Fruit fly (Drosophila melanogaster) whole organism, embryonic: Measurements from ENCODE around the gene CG9166.
A peak's percentile ranks its signal among the peaks of the same experiment; 100 is the strongest.

Source experiments
- Abd-B ChIP-seq: fragments of 200-800 bp; sonication (Bioruptor generic); optimal IDR thresholded peaks from 2 replicates; lab custom pipeline; 2018; ENCODE audit warnings: missing biosample characterization, mild to moderate bottlenecking, missing genetic modification characterization, moderate library complexity
- Awh ChIP-seq: fragments of 200-800 bp; sonication (Bioruptor generic); IDR thresholded peaks from 2 replicates; pipeline ENCODE4, ENCODE4 v1.3.6; 2022; ENCODE audit warnings: missing biosample characterization, missing genetic modification characterization
- B-H2 ChIP-seq: fragments of 200-800 bp; sonication (Bioruptor generic); optimal IDR thresholded peaks from 2 replicates; lab custom pipeline; 2018; ENCODE audit warnings: missing biosample characterization, mild to moderate bottlenecking, missing genetic modification characterization
- CG10267 ChIP-seq: fragments of 200-800 bp; sonication (Bioruptor generic); optimal IDR thresholded peaks from 2 replicates; lab custom pipeline; 2018; ENCODE audit warnings: missing biosample characterization, mild to moderate bottlenecking, missing genetic modification characterization, moderate library complexity
- CG10321 ChIP-seq: fragments of 200-800 bp; sonication (Bioruptor generic); IDR thresholded peaks from 2 replicates; pipeline ENCODE4 v1.3.6; 2022; ENCODE audit warnings: missing biosample characterization, missing genetic modification characterization
- CG13624 ChIP-seq: fragments of 200-800 bp; sonication (Bioruptor generic); optimal IDR thresholded peaks from 2 replicates; lab custom pipeline; 2016; ENCODE audit warnings: missing biosample characterization, missing genetic modification characterization
- CG13775 ChIP-seq: fragments of 200-800 bp; sonication (Bioruptor generic); optimal IDR thresholded peaks from 3 replicates; lab custom pipeline; 2017; ENCODE audit warnings: missing biosample characterization, mild to moderate bottlenecking, missing genetic modification characterization
- CG15601 ChIP-seq: fragments of 200-800 bp; sonication (Bioruptor generic); optimal IDR thresholded peaks from 3 replicates; lab custom pipeline; 2019; ENCODE audit warnings: missing biosample characterization, mild to moderate bottlenecking, missing genetic modification characterization, moderate library complexity
- CG1603 ChIP-seq: fragments of 200-800 bp; sonication (Bioruptor generic); optimal IDR thresholded peaks from 2 replicates; lab custom pipeline; 2019; ENCODE audit warnings: missing biosample characterization, mild to moderate bottlenecking, missing genetic modification characterization, moderate library complexity
- CG17802 ChIP-seq: fragments of 200-800 bp; sonication (Bioruptor generic); optimal IDR thresholded peaks from 2 replicates; lab custom pipeline; 2018; ENCODE audit warnings: missing biosample characterization, mild to moderate bottlenecking, missing genetic modification characterization, moderate library complexity
- CG1832 ChIP-seq: fragments of 200-800 bp; sonication (Bioruptor generic); optimal IDR thresholded peaks from 2 replicates; lab custom pipeline; 2017; ENCODE audit warnings: missing biosample characterization, mild to moderate bottlenecking, missing genetic modification characterization, inconsistent platforms
- CG18599 ChIP-seq: fragments of 200-800 bp; sonication (Bioruptor generic); optimal IDR thresholded peaks from 3 replicates; lab custom pipeline; 2017; ENCODE audit warnings: missing biosample characterization, missing genetic modification characterization, mild to moderate bottlenecking, moderate library complexity, missing genetic modification reagents
- CG2202 ChIP-seq: fragments of 200-800 bp; sonication (Bioruptor generic); optimal IDR thresholded peaks from 2 replicates; lab custom pipeline; 2018; ENCODE audit warnings: missing biosample characterization, mild to moderate bottlenecking, missing genetic modification characterization
- CG2712 ChIP-seq: fragments of 200-800 bp; optimal IDR thresholded peaks from 3 replicates; lab custom pipeline; 2019; ENCODE audit warnings: missing biosample characterization, mild to moderate bottlenecking, missing genetic modification characterization, moderate library complexity
- CG2889 ChIP-seq: fragments of 200-800 bp; sonication (Bioruptor generic); IDR thresholded peaks from 3 replicates; pipeline ENCODE4 v1.3.6; 2022; ENCODE audit warnings: missing biosample characterization, missing genetic modification characterization
- CG30403 ChIP-seq: fragments of 200-800 bp; sonication (Bioruptor generic); optimal IDR thresholded peaks from 3 replicates; lab custom pipeline; 2016; ENCODE audit warnings: missing biosample characterization, missing genetic modification characterization
- CG34224 ChIP-seq: fragments of 200-800 bp; sonication (Bioruptor generic); IDR thresholded peaks from 3 replicates; pipeline ENCODE4 v1.3.6; 2022; ENCODE audit warnings: missing biosample characterization, missing genetic modification characterization; ENCODE audit not compliant: partially characterized antibody
- CG34376 ChIP-seq: fragments of 200-800 bp; sonication (Bioruptor generic); optimal IDR thresholded peaks from 2 replicates; lab custom pipeline; 2018; ENCODE audit warnings: missing biosample characterization, mild to moderate bottlenecking, missing genetic modification characterization
- CG42726 ChIP-seq: fragments of 200-800 bp; sonication (Bioruptor generic); IDR thresholded peaks from 2 replicates; pipeline ENCODE4 v1.3.6; 2022; ENCODE audit warnings: missing biosample characterization, missing genetic modification characterization; ENCODE audit not compliant: partially characterized antibody
- CG4424 ChIP-seq: fragments of 200-800 bp; sonication (Bioruptor generic); optimal IDR thresholded peaks from 3 replicates; lab custom pipeline; 2016; ENCODE audit warnings: missing biosample characterization, missing genetic modification characterization
- CG4707 ChIP-seq: fragments of 200-800 bp; sonication (Bioruptor generic); optimal IDR thresholded peaks from 2 replicates; lab custom pipeline; 2018; ENCODE audit warnings: missing biosample characterization, mild to moderate bottlenecking, missing genetic modification characterization, moderate library complexity
- CG5953 ChIP-seq: fragments of 200-800 bp; sonication (Bioruptor generic); IDR thresholded peaks from 2 replicates; pipeline ENCODE4 v1.3.6; 2022; ENCODE audit warnings: missing biosample characterization, missing genetic modification characterization
- CG6689 ChIP-seq: fragments of 200-800 bp; sonication (Bioruptor generic); IDR thresholded peaks from 2 replicates; pipeline ENCODE4 v1.3.6; 2022; ENCODE audit warnings: missing biosample characterization, missing genetic modification characterization
- CG7745 ChIP-seq: fragments of 200-800 bp; sonication (Bioruptor generic); optimal IDR thresholded peaks from 2 replicates; lab custom pipeline; 2018; ENCODE audit warnings: missing biosample characterization, mild to moderate bottlenecking, missing genetic modification characterization, moderate library complexity
- CG7839 ChIP-seq: fragments of 200-800 bp; sonication (Bioruptor generic); optimal IDR thresholded peaks from 3 replicates; lab custom pipeline; 2018; ENCODE audit warnings: missing biosample characterization, mild to moderate bottlenecking, missing genetic modification characterization, moderate library complexity
- Dip2 ChIP-seq: fragments of 200-800 bp; sonication (Bioruptor generic); IDR thresholded peaks from 2 replicates; pipeline ENCODE4 v1.3.6; 2022; ENCODE audit warnings: missing biosample characterization, missing genetic modification characterization
- Dll ChIP-seq: fragments of 200-800 bp; sonication (Bioruptor generic); IDR thresholded peaks from 4 replicates; pipeline ENCODE4 v1.3.6; 2022; ENCODE audit warnings: missing biosample characterization, missing genetic modification characterization; ENCODE audit not compliant: partially characterized antibody
- Drgx ChIP-seq: fragments of 200-800 bp; sonication (Bioruptor generic); IDR thresholded peaks from 2 replicates; pipeline ENCODE4 v1.3.6; 2022; ENCODE audit warnings: missing biosample characterization, missing genetic modification characterization
- Eip74EF ChIP-seq, 2 experiments: fragments of 200-800 bp in 1 of 2; fragments of >200 bp in 1 of 2; sonication (Bioruptor generic) in 1 of 2; optimal IDR thresholded peaks; 2 replicates each; lab custom pipeline; 2017 to 2019; ENCODE audit warnings: missing biosample characterization in 2 of 2, missing genetic modification characterization in 2 of 2, mild to moderate bottlenecking in 1 of 2, moderate library complexity in 1 of 2
- HLH54F ChIP-seq: fragments of 200-800 bp; sonication (Bioruptor generic); optimal IDR thresholded peaks from 3 replicates; lab custom pipeline; 2016; ENCODE audit warnings: missing biosample characterization, missing genetic modification characterization
- PHDP ChIP-seq: fragments of 200-800 bp; sonication (Bioruptor generic); optimal IDR thresholded peaks from 3 replicates; lab custom pipeline; 2018; ENCODE audit warnings: missing biosample characterization, mild to moderate bottlenecking, missing genetic modification characterization, moderate library complexity
- bcd ChIP-seq: fragments of 200-800 bp; sonication (Bioruptor generic); optimal IDR thresholded peaks from 2 replicates; lab custom pipeline; 2017; ENCODE audit warnings: missing biosample characterization, mild to moderate bottlenecking, missing genetic modification characterization
- bowl ChIP-seq: fragments of 200-800 bp; sonication (Bioruptor generic); IDR thresholded peaks from 2 replicates; pipeline ENCODE4 v1.3.6; 2022; ENCODE audit warnings: missing biosample characterization, missing genetic modification characterization
- chif ChIP-seq, 2 experiments: fragments of 200-800 bp; sonication (Bioruptor generic); optimal IDR thresholded peaks; 3 replicates each; lab custom pipeline; 2016; ENCODE audit warnings: missing biosample characterization in 2 of 2, missing genetic modification characterization in 2 of 2
- croc ChIP-seq: fragments of 200-800 bp; sonication (Bioruptor generic); conservative IDR thresholded peaks from 3 replicates; pipeline ENCODE4 v1.3.6; 2022; ENCODE audit warnings: missing biosample characterization, missing genetic modification characterization
- dm ChIP-seq: fragments of 200-800 bp; sonication (Bioruptor generic); optimal IDR thresholded peaks from 3 replicates; lab custom pipeline; 2016; ENCODE audit warnings: missing biosample characterization, missing genetic modification characterization
- esg ChIP-seq: fragments of 200-800 bp; sonication (Bioruptor generic); conservative IDR thresholded peaks from 2 replicates; pipeline ENCODE4 v1.3.6; 2022; ENCODE audit warnings: missing biosample characterization, missing genetic modification characterization
- gce ChIP-seq: fragments of 200-800 bp; sonication (Bioruptor generic); IDR thresholded peaks from 3 replicates; pipeline ENCODE4 v1.3.6; 2022; ENCODE audit warnings: missing biosample characterization, missing genetic modification characterization
- gcm ChIP-seq: fragments of 200-800 bp; sonication (Bioruptor generic); optimal IDR thresholded peaks from 2 replicates; lab custom pipeline; 2019; ENCODE audit warnings: missing biosample characterization, mild to moderate bottlenecking, missing genetic modification characterization, moderate library complexity
- mam ChIP-seq: fragments of 200-800 bp; sonication (Bioruptor generic); optimal IDR thresholded peaks from 3 replicates; lab custom pipeline; 2016; ENCODE audit warnings: missing biosample characterization, missing genetic modification characterization
- prd ChIP-seq, 3 experiments: fragments of >200 bp in 2 of 3; fragments of 200-800 bp in 1 of 3; sonication (Bioruptor generic) in 1 of 3; optimal IDR thresholded peaks in 2 of 3; IDR thresholded peaks in 1 of 3; 2 replicates in 2 of 3; 3 replicates in 1 of 3; pipeline versions ENCODE4 v1.3.6 to Lab custom; 2017 to 2022; ENCODE audit warnings: missing biosample characterization in 1 of 3, missing genetic modification characterization in 1 of 3
- schlank ChIP-seq: fragments of 200-800 bp; sonication (Bioruptor generic); optimal IDR thresholded peaks from 2 replicates; lab custom pipeline; 2018; ENCODE audit warnings: missing biosample characterization, mild to moderate bottlenecking, missing genetic modification characterization
- shn ChIP-seq: fragments of 200-800 bp; sonication (Bioruptor generic); optimal IDR thresholded peaks from 3 replicates; lab custom pipeline; 2016; ENCODE audit warnings: missing biosample characterization, missing genetic modification characterization
- sug ChIP-seq: fragments of 200-800 bp; optimal IDR thresholded peaks from 2 replicates; lab custom pipeline; 2019; ENCODE audit warnings: missing biosample characterization, mild to moderate bottlenecking, missing genetic modification characterization, moderate library complexity
- toy ChIP-seq: fragments of 200-800 bp; sonication (Bioruptor generic); IDR thresholded peaks from 2 replicates; pipeline ENCODE4 v1.3.6; 2022; ENCODE audit warnings: missing biosample characterization, missing genetic modification characterization
- trh ChIP-seq: fragments of 200-800 bp; sonication (Bioruptor generic); optimal IDR thresholded peaks from 2 replicates; lab custom pipeline; 2016; ENCODE audit warnings: missing biosample characterization, missing genetic modification characterization
- zfh1 ChIP-seq: fragments of 200-800 bp; sonication (Bioruptor generic); IDR thresholded peaks from 3 replicates; pipeline ENCODE4 v1.3.6; 2022; ENCODE audit warnings: missing biosample characterization, missing genetic modification characterization

Gene CG9166

DNA sequence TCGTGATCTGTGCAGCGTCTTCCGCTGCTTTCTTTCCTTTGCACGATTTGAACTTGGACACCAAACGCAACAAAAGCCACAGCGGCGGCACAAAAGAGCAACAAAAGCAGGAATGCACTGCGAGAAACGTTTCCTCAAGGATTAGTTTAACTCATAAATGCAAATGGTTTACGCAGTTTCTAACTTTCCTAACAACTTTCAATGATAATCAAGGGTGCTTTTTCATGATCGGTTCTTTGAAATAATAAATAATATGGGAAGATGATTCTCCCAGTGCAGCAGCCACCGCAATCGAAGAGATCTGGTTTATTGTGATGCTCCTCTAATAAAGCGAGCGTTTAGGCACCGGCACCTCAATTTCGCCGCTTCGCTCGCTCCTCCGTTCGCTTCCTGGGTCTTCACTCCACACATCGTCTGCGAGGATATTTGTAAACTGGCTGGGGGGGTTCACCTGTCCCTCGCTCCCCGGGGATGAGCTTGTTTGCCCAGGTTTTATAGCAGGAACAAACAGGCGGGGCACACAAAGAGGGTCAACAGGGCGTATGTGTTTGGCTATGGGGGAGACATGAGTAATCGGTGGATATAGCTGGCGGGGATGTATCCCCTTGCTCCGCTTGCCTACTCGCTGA, 31.7 kb upstream of the CG9166 start (continued):
- peak; percentile 52 for TF ChIP-seq CG13775
- TF ChIP-seq CG4424: peak; percentile 84
- TF ChIP-seq CG34224 (GFP tag; lab: Robert Waterston, UW): no peak
- peak; percentile 68 for TF ChIP-seq gcm
- peak; percentile 71 for TF ChIP-seq CG17802
- no peak for TF ChIP-seq prd (optimal IDR thresholded peaks at IDR 0.05; lab: Kevin White, UChicago)
- peak; percentile 85 for TF ChIP-seq prd (GFP tag; IDR thresholded peaks at IDR 0.05; lab: Robert Waterston, UW)
- TF ChIP-seq HLH54F (GFP tag; lab: Kevin White, UChicago): peak; percentile 62
- peak; percentile 67 for TF ChIP-seq bcd (GFP tag; lab: Kevin White, UChicago)
- peak; percentile 81 for TF ChIP-seq CG30403 (GFP tag; lab: Kevin White, UChicago)
- TF ChIP-seq Drgx (GFP tag; lab: Robert Waterston, UW): peak; percentile 89
- no peak for TF ChIP-seq CG2889
- peak; percentile 82 for TF ChIP-seq Awh
- no peak for TF ChIP-seq toy (GFP tag; lab: Robert Waterston, UW)
- TF ChIP-seq mam (GFP tag; lab: Kevin White, UChicago): peak; percentile 51
- peak; percentile 74 for TF ChIP-seq esg (GFP tag; lab: Robert Waterston, UW)
- peak; percentile 80 for TF ChIP-seq CG5953
- peak; percentile 21 for TF ChIP-seq CG10267
- TF ChIP-seq sug (tag; lab: Kevin White, UChicago): no peak
- peak; percentile 63 for TF ChIP-seq trh (GFP tag; lab: Kevin White, UChicago)
- TF ChIP-seq CG10321 (GFP tag; lab: Robert Waterston, UW): no peak
- TF ChIP-seq CG2712 (tag; lab: Kevin White, UChicago): peak; percentile 89
- no peak for TF ChIP-seq CG13624 (GFP tag; lab: Kevin White, UChicago)
- peak; percentile 79 for TF ChIP-seq croc (GFP tag; lab: Robert Waterston, UW)
- TF ChIP-seq Dll (GFP tag; lab: Robert Waterston, UW): no peak
- TF ChIP-seq CG42726 (GFP tag; lab: Robert Waterston, UW): no peak
- no peak for TF ChIP-seq CG34376 (GFP tag; lab: Kevin White, UChicago)
- peak; percentile 74 for TF ChIP-seq Abd-B
- peak; percentile 43 for TF ChIP-seq CG2202 (tag; lab: Kevin White, UChicago)
- TF ChIP-seq bowl (GFP tag; lab: Robert Waterston, UW): peak; percentile 46; the same call in 1 of the 2 replicates
- TF ChIP-seq shn (GFP tag; lab: Kevin White, UChicago): peak; percentile 47
- TF ChIP-seq Eip74EF (GFP tag; optimal IDR thresholded peaks at IDR 0.05; lab: Kevin White, UChicago): peak in 1 of 2 experiments; percentile 46
- no peak for TF ChIP-seq B-H2
- TF ChIP-seq PHDP (tag; lab: Kevin White, UChicago): peak; percentile 72
- TF ChIP-seq CG1603 (tag; lab: Kevin White, UChicago): peak; percentile 89
- peak; percentile 76 for TF ChIP-seq CG4707 (GFP tag; lab: Kevin White, UChicago)
- peak; percentile 79 to 83 for TF ChIP-seq chif (GFP tag; optimal IDR thresholded peaks at IDR 0.05; lab: Kevin White, UChicago)
- TF ChIP-seq CG1832 (GFP tag; lab: Kevin White, UChicago): no peak
- peak; percentile 90 for TF ChIP-seq zfh1 (GFP tag; lab: Robert Waterston, UW)
- peak; percentile 86 for TF ChIP-seq gce (GFP tag; lab: Robert Waterston, UW)
- peak; percentile 79 for TF ChIP-seq CG7839
- no peak for TF ChIP-seq CG7745 (tag; lab: Kevin White, UChicago)
- peak; percentile 69 for TF ChIP-seq CG18599 (GFP tag; lab: Kevin White, UChicago)
- TF ChIP-seq dm (GFP tag; lab: Kevin White, UChicago): peak; percentile 25
- TF ChIP-seq CG6689 (GFP tag; lab: Robert Waterston, UW): peak; percentile 84
- TF ChIP-seq CG15601 (tag; lab: Kevin White, UChicago): peak; percentile 80
- no peak for TF ChIP-seq Dip2 (GFP tag; lab: Robert Waterston, UW)
- TF ChIP-seq schlank (tag; lab: Kevin White, UChicago): no peak
- TF ChIP-seq, all 482 proteins: peak for 325
